Fruit fly (Drosophila melanogaster) whole organism, embryonic: ENCODE results near the gene Ada1-1.

ENCODE experiments used
- C15 ChIP-seq: fragments of 200-800 bp; sonication (Bioruptor generic); IDR thresholded peaks from 3 replicates; pipeline ENCODE4 v1.3.6; 2022; ENCODE audit warnings: missing biosample characterization, missing genetic modification characterization
- CG10147 ChIP-seq: fragments of 200-800 bp; sonication (Bioruptor generic); optimal IDR thresholded peaks from 2 replicates; lab custom pipeline; 2019; ENCODE audit warnings: missing biosample characterization, mild to moderate bottlenecking, missing genetic modification characterization, moderate library complexity
- CG11247 ChIP-seq: fragments of 200-800 bp; sonication (Bioruptor generic); IDR thresholded peaks from 2 replicates; pipeline ENCODE4 v1.3.6; 2022; ENCODE audit warnings: missing biosample characterization, missing genetic modification characterization
- CG11695 ChIP-seq: fragments of 200-800 bp; sonication (Bioruptor generic); IDR thresholded peaks from 3 replicates; pipeline ENCODE4 v1.3.6; 2022; ENCODE audit warnings: missing biosample characterization, missing genetic modification characterization
- CG12659 ChIP-seq: fragments of 200-800 bp; sonication (Bioruptor generic); optimal IDR thresholded peaks from 3 replicates; lab custom pipeline; 2017; ENCODE audit warnings: mild to moderate bottlenecking, missing biosample characterization, missing genetic modification reagents, missing genetic modification characterization
- CG12769 ChIP-seq: fragments of 200-800 bp; sonication (Bioruptor generic); optimal IDR thresholded peaks from 2 replicates; lab custom pipeline; 2019; ENCODE audit warnings: missing biosample characterization, mild to moderate bottlenecking, missing genetic modification characterization, moderate library complexity
- CG13287 ChIP-seq: fragments of 200-800 bp; sonication (Bioruptor generic); IDR thresholded peaks from 2 replicates; pipeline ENCODE4 v1.3.6; 2022; ENCODE audit warnings: missing biosample characterization, missing genetic modification characterization; ENCODE audit not compliant: partially characterized antibody
- CG13775 ChIP-seq: fragments of 200-800 bp; sonication (Bioruptor generic); optimal IDR thresholded peaks from 3 replicates; lab custom pipeline; 2017; ENCODE audit warnings: missing biosample characterization, mild to moderate bottlenecking, missing genetic modification characterization
- CG14860 ChIP-seq: fragments of 200-800 bp; sonication (Bioruptor generic); IDR thresholded peaks from 3 replicates; pipeline ENCODE4 v1.3.6; 2022; ENCODE audit warnings: missing biosample characterization, missing genetic modification characterization; ENCODE audit not compliant: partially characterized antibody
- CG16815 ChIP-seq: fragments of 200-800 bp; sonication (Bioruptor generic); optimal IDR thresholded peaks from 3 replicates; lab custom pipeline; 2017; ENCODE audit warnings: missing biosample characterization, mild to moderate bottlenecking, missing genetic modification characterization
- CG17912 ChIP-seq: fragments of 200-800 bp; sonication (Bioruptor generic); optimal IDR thresholded peaks from 2 replicates; lab custom pipeline; 2018; ENCODE audit warnings: missing biosample characterization, mild to moderate bottlenecking, missing genetic modification characterization
- CG2889 ChIP-seq: fragments of 200-800 bp; sonication (Bioruptor generic); IDR thresholded peaks from 3 replicates; pipeline ENCODE4 v1.3.6; 2022; ENCODE audit warnings: missing biosample characterization, missing genetic modification characterization
- CG31441 ChIP-seq: fragments of 200-800 bp; sonication (Bioruptor generic); IDR thresholded peaks from 2 replicates; pipeline ENCODE4 v1.3.6; 2022; ENCODE audit warnings: missing biosample characterization, missing genetic modification characterization
- CG3281 ChIP-seq: fragments of 200-800 bp; sonication (Bioruptor generic); optimal IDR thresholded peaks from 3 replicates; lab custom pipeline; 2017; ENCODE audit warnings: missing biosample characterization, mild to moderate bottlenecking, missing genetic modification characterization
- CG42726 ChIP-seq: fragments of 200-800 bp; sonication (Bioruptor generic); IDR thresholded peaks from 2 replicates; pipeline ENCODE4 v1.3.6; 2022; ENCODE audit warnings: missing biosample characterization, missing genetic modification characterization; ENCODE audit not compliant: partially characterized antibody
- CG4328 ChIP-seq: fragments of 200-800 bp; sonication (Bioruptor generic); optimal IDR thresholded peaks from 3 replicates; lab custom pipeline; 2017; ENCODE audit warnings: missing biosample characterization, missing genetic modification reagents, missing genetic modification characterization
- CG4404 ChIP-seq: fragments of 200-800 bp; sonication (Bioruptor generic); IDR thresholded peaks from 2 replicates; pipeline ENCODE4 v1.3.6; 2022; ENCODE audit warnings: missing biosample characterization, missing genetic modification characterization
- CG4424 ChIP-seq: fragments of 200-800 bp; sonication (Bioruptor generic); optimal IDR thresholded peaks from 3 replicates; lab custom pipeline; 2016; ENCODE audit warnings: missing biosample characterization, missing genetic modification characterization
- CG6683 ChIP-seq: fragments of 200-800 bp; sonication (Bioruptor generic); optimal IDR thresholded peaks from 2 replicates; lab custom pipeline; 2017; ENCODE audit warnings: missing biosample characterization, mild to moderate bottlenecking, missing genetic modification characterization, missing genetic modification reagents
- CG8388 ChIP-seq: fragments of 200-800 bp; sonication (Bioruptor generic); optimal IDR thresholded peaks from 2 replicates; lab custom pipeline; 2019; ENCODE audit warnings: missing biosample characterization, mild to moderate bottlenecking, missing genetic modification characterization, moderate library complexity
- CG8478 ChIP-seq: fragments of >200 bp; optimal IDR thresholded peaks from 2 replicates; lab custom pipeline; 2018
- D19B ChIP-seq: fragments of 200-800 bp; sonication (Bioruptor generic); optimal IDR thresholded peaks from 2 replicates; lab custom pipeline; 2017; ENCODE audit warnings: missing biosample characterization, mild to moderate bottlenecking, missing genetic modification characterization
- Drgx ChIP-seq: fragments of 200-800 bp; sonication (Bioruptor generic); IDR thresholded peaks from 2 replicates; pipeline ENCODE4 v1.3.6; 2022; ENCODE audit warnings: missing biosample characterization, missing genetic modification characterization
- Eip74EF ChIP-seq, 2 experiments: fragments of 200-800 bp in 1 of 2; fragments of >200 bp in 1 of 2; sonication (Bioruptor generic) in 1 of 2; optimal IDR thresholded peaks; 2 replicates each; lab custom pipeline; 2017 to 2019; ENCODE audit warnings: missing biosample characterization in 2 of 2, missing genetic modification characterization in 2 of 2, mild to moderate bottlenecking in 1 of 2, moderate library complexity in 1 of 2
- Hey ChIP-seq: fragments of 200-800 bp; sonication (Bioruptor generic); optimal IDR thresholded peaks from 3 replicates; lab custom pipeline; 2018; ENCODE audit warnings: missing biosample characterization, mild to moderate bottlenecking, missing genetic modification characterization
- Hmr ChIP-seq: fragments of 200-800 bp; sonication (Bioruptor generic); optimal IDR thresholded peaks from 3 replicates; lab custom pipeline; 2017; ENCODE audit warnings: mild to moderate bottlenecking, missing biosample characterization, missing genetic modification reagents, missing genetic modification characterization
- Sry-δ ChIP-seq: fragments of 200-800 bp; sonication (Bioruptor generic); optimal IDR thresholded peaks from 2 replicates; lab custom pipeline; 2016; ENCODE audit warnings: missing biosample characterization, missing genetic modification characterization
- TFAM ChIP-seq: fragments of 200-800 bp; sonication (Bioruptor generic); optimal IDR thresholded peaks from 2 replicates; lab custom pipeline; 2017; ENCODE audit warnings: missing biosample characterization, missing genetic modification characterization, inconsistent platforms
- Tbp ChIP-seq: fragments of >200 bp; optimal IDR thresholded peaks from 2 replicates; lab custom pipeline; 2018; ENCODE audit warnings: missing biosample characterization, missing genetic modification characterization
- ara ChIP-seq: fragments of 200-800 bp; sonication (Bioruptor generic); IDR thresholded peaks from 2 replicates; pipeline ENCODE4 v1.3.6; 2022; ENCODE audit warnings: missing biosample characterization, missing genetic modification characterization
- az2 ChIP-seq: fragments of 200-800 bp; sonication (Bioruptor generic); optimal IDR thresholded peaks from 3 replicates; lab custom pipeline; 2016; ENCODE audit warnings: missing biosample characterization, missing genetic modification characterization
- bsh ChIP-seq, 2 experiments: fragments of 200-800 bp; sonication (Bioruptor generic); optimal IDR thresholded peaks; 2 replicates each; lab custom pipeline; 2017 to 2018; ENCODE audit warnings: mild to moderate bottlenecking in 2 of 2, missing biosample characterization in 2 of 2, missing genetic modification characterization in 2 of 2, moderate library complexity in 1 of 2
- cato ChIP-seq: fragments of 200-800 bp; sonication (Bioruptor generic); optimal IDR thresholded peaks from 2 replicates; lab custom pipeline; 2016; ENCODE audit warnings: missing biosample characterization, missing genetic modification characterization, borderline replicate concordance
- fd96Cb ChIP-seq: fragments of 200-800 bp; sonication (Bioruptor generic); optimal IDR thresholded peaks from 2 replicates; lab custom pipeline; 2018; ENCODE audit warnings: missing biosample characterization, mild to moderate bottlenecking, missing genetic modification characterization, moderate library complexity
- gce ChIP-seq: fragments of 200-800 bp; sonication (Bioruptor generic); IDR thresholded peaks from 3 replicates; pipeline ENCODE4 v1.3.6; 2022; ENCODE audit warnings: missing biosample characterization, missing genetic modification characterization
- gem ChIP-seq: fragments of 200-800 bp; sonication (Bioruptor generic); optimal IDR thresholded peaks from 2 replicates; lab custom pipeline; 2019; ENCODE audit warnings: missing biosample characterization, mild to moderate bottlenecking, missing genetic modification characterization, moderate library complexity
- kni ChIP-seq: fragments of 200-800 bp; sonication (Bioruptor generic); optimal IDR thresholded peaks from 3 replicates; lab custom pipeline; 2017; ENCODE audit warnings: mild to moderate bottlenecking, missing biosample characterization, missing genetic modification reagents, missing genetic modification characterization
- oc ChIP-seq: fragments of 200-800 bp; sonication (Bioruptor generic); optimal IDR thresholded peaks from 2 replicates; lab custom pipeline; 2018; ENCODE audit warnings: missing biosample characterization, mild to moderate bottlenecking, missing genetic modification characterization, moderate library complexity
- org-1 ChIP-seq: fragments of 200-800 bp; sonication (Bioruptor generic); optimal IDR thresholded peaks from 2 replicates; lab custom pipeline; 2017; ENCODE audit warnings: missing biosample characterization, missing genetic modification characterization
- sqz ChIP-seq: fragments of 200-800 bp; sonication (Bioruptor generic); optimal IDR thresholded peaks from 3 replicates; lab custom pipeline; 2018; ENCODE audit warnings: missing biosample characterization, mild to moderate bottlenecking, missing genetic modification characterization
- stc ChIP-seq: fragments of 200-800 bp; sonication (Bioruptor generic); IDR thresholded peaks from 2 replicates; pipeline ENCODE4 v1.3.6; 2022; ENCODE audit warnings: missing biosample characterization, missing genetic modification characterization
- tin ChIP-seq: fragments of 200-800 bp; sonication (Bioruptor generic); optimal IDR thresholded peaks from 3 replicates; lab custom pipeline; 2016; ENCODE audit warnings: missing biosample characterization, missing genetic modification characterization
- tio ChIP-seq: fragments of 200-800 bp; sonication (Bioruptor generic); optimal IDR thresholded peaks from 2 replicates; lab custom pipeline; 2017; ENCODE audit warnings: missing biosample characterization, missing genetic modification characterization, inconsistent platforms
- tx ChIP-seq: fragments of 200-800 bp; sonication (Bioruptor generic); optimal IDR thresholded peaks from 2 replicates; lab custom pipeline; 2016; ENCODE audit warnings: missing biosample characterization, missing genetic modification characterization
- unc-4 ChIP-seq: fragments of 200-800 bp; sonication (Bioruptor generic); IDR thresholded peaks from 2 replicates; pipeline ENCODE4 v1.3.6; 2022; ENCODE audit warnings: missing biosample characterization, missing genetic modification characterization; ENCODE audit not compliant: partially characterized antibody
- wek ChIP-seq: fragments of 200-800 bp; sonication (Bioruptor generic); optimal IDR thresholded peaks from 3 replicates; lab custom pipeline; 2018; ENCODE audit warnings: missing biosample characterization, mild to moderate bottlenecking, missing genetic modification characterization, moderate library complexity
- zf30C ChIP-seq: fragments of 200-800 bp; sonication (Bioruptor generic); optimal IDR thresholded peaks from 3 replicates; lab custom pipeline; 2018; ENCODE audit warnings: missing biosample characterization, mild to moderate bottlenecking, missing genetic modification characterization

Gene Ada1-1

DNA sequence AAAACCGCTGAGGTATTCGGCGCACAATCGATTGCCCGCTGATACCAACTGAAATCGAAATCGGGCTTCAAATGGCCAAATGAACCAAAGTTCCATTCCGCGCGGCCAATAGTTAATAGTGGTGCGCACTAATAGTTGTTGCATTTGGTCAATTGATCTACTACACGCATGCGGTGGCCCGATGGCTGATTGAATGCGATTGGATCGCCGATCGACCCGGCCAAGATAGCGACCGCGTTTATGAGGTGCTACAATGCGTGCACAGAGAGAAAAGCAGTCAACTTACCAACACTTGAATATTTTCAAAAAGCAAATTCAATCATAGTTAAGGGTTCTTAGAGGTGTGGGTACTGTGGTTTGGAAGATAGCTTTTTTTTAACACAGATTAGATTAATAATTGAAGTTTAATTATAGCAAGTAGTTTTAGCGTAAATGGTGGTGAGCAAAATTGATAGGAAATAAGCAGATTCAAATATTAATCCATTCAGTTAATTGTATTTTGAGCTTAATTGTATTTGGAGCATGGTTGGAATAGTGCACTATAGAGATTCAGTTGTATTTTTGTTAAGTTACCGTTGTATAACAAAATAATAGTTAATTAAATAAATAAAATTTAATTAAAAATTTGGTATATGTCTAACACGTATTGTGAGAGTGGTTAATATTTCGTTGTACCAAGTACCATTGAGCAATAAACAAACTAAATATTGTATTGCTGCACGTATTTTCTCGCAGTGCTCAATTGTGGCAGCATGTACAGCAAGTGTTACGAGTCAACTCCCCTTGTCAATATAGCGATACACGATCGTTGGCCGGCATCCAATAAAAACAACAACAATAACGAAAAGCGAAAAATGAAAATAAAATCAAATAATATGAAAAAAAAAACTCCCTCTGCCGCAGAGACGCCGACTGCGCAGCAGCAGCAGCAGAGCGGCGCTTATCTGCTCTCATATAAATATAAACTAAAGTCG, 30.1 kb downstream of the Ada1-1 start (continued):
- TF ChIP-seq bsh (GFP tag; optimal IDR thresholded peaks at IDR 0.05; lab: Kevin White, UChicago) (peak; percentile 4 to 47), CG10147 (GFP tag; lab: Kevin White, UChicago) (no peak), kni (GFP tag; lab: Kevin White, UChicago) (peak; percentile 68), fd96Cb (tag; lab: Kevin White, UChicago) (peak; percentile 57), TFAM (GFP tag; lab: Kevin White, UChicago) (no peak), CG4424 (GFP tag; lab: Kevin White, UChicago) (peak; percentile 61), az2 (peak; percentile 32), wek (GFP tag; lab: Kevin White, UChicago) (peak; percentile 18), CG2889 (0 out of 3 replicates have a peak, but pooled peaks have one; percentile 31), CG11247 (peak; percentile 31; the same call in 1 of the 2 replicates), sqz (GFP tag; lab: Kevin White, UChicago) (peak; percentile 61), CG13775 (GFP tag; lab: Kevin White, UChicago) (peak; percentile 72), CG14860 (no peak), oc (tag; lab: Kevin White, UChicago) (peak; percentile 36), CG16815 (no peak), tx (peak; percentile 11), CG8478 (no peak), Sry-δ (GFP tag; lab: Kevin White, UChicago) (peak; percentile 29), CG4404 (GFP tag; lab: Robert Waterston, UW) (no peak), unc-4 (GFP tag; lab: Robert Waterston, UW) (no peak; the same call in 1 of the 2 replicates), gem (tag; lab: Kevin White, UChicago) (peak; percentile 75), D19B (GFP tag; lab: Kevin White, UChicago) (no peak), CG12769 (tag; lab: Kevin White, UChicago) (peak; percentile 22), C15 (GFP tag; lab: Robert Waterston, UW) (0 out of 3 replicates have a peak, but pooled peaks have one; percentile 23), gce (GFP tag; lab: Robert Waterston, UW) (0 out of 3 replicates have a peak, but pooled peaks have one; percentile 10), CG11695 (GFP tag; lab: Robert Waterston, UW) (peak; percentile 43; the same call in 1 of the 3 replicates), CG42726 (GFP tag; lab: Robert Waterston, UW) (no peak), ara (GFP tag; lab: Robert Waterston, UW) (peak; percentile 63), CG17912 (GFP tag; lab: Kevin White, UChicago) (no peak), tin (peak; percentile 30), stc (GFP tag; lab: Robert Waterston, UW) (0 out of 2 replicates have a peak, but pooled peaks have one; percentile 25), Drgx (GFP tag; lab: Robert Waterston, UW) (peak; percentile 75), CG6683 (no peak), org-1 (GFP tag; lab: Kevin White, UChicago) (peak; percentile 63), zf30C (peak; percentile 41), Hey (tag; lab: Kevin White, UChicago) (no peak), CG13287 (GFP tag; lab: Robert Waterston, UW) (peak; percentile 32; the same call in 1 of the 2 replicates), cato (GFP tag; lab: Kevin White, UChicago) (peak; percentile 29), CG8388 (peak; percentile 46), Eip74EF (GFP tag; optimal IDR thresholded peaks at IDR 0.05; lab: Kevin White, UChicago) (no peak), Tbp (GFP tag; lab: Kevin White, UChicago) (no peak), CG4328 (peak; percentile 34), tio (GFP tag; lab: Kevin White, UChicago) (peak; percentile 69), CG3281 (peak; percentile 66), CG12659 (GFP tag; lab: Kevin White, UChicago) (peak; percentile 68), Hmr (GFP tag; lab: Kevin White, UChicago) (peak; percentile 64), CG31441 (GFP tag; lab: Robert Waterston, UW) (peak; percentile 67)
